Fruit fly (Drosophila melanogaster): ENCODE results near the gene mio.

The mio gene

DNA sequence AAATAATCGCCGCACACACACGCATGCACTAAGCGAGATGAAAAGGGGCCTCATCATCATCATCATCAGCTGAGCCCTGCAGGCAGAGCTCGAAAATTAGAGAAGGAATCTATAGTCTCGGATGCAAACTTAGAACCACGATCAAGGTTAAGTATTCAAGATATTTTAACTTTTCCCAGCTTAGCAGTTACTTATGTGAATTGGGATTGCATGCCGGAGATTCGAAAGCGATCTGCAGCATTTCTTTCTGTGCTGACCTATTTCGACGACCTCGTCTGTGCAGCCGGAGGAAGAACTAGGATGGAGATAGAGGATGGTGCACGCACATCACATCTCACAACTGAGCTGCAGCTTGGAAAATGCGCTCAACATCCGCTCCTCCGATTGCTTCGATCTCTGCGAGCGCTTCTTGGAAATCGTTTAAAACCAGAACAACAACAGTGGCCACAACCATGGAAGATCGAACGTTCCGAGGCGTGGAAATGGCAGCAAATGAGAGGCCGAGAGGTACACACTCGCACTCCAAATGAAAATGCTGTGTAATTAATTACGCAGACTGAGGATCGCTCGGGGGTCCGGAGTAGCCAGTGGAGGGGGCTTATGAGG lies 34.3 kb upstream of the mio start:
- TF ChIP-seq CG9948 (tag; optimal IDR thresholded peaks at IDR 0.05) (peak; percentile 88), Snoo (tag; optimal IDR thresholded peaks at IDR 0.05) (no peak), rn (GFP tag; IDR thresholded peaks at IDR 0.05) (0 out of 2 replicates have a peak, but pooled peaks have one; percentile 7), EcR (GFP tag; optimal IDR thresholded peaks at IDR 0.05) (no peak), Ets98B (GFP tag; IDR thresholded peaks at IDR 0.05) (peak; percentile 61), D1 (tag; optimal IDR thresholded peaks at IDR 0.05) (no peak), CG8159 (tag; optimal IDR thresholded peaks at IDR 0.05) (peak; percentile 80), CG4496 (GFP tag; IDR thresholded peaks at IDR 0.05) (peak; percentile 87), CG13204 (GFP tag; optimal IDR thresholded peaks at IDR 0.05) (peak; percentile 65), CG15710 (tag; optimal IDR thresholded peaks at IDR 0.05) (peak; percentile 80), CG14655 (GFP tag; optimal IDR thresholded peaks at IDR 0.05) (peak; percentile 87), gl (tag; optimal IDR thresholded peaks at IDR 0.05) (peak; percentile 83), CG12605 (GFP tag; IDR thresholded peaks at IDR 0.05) (peak; percentile 78), CG34367 (tag; optimal IDR thresholded peaks at IDR 0.05) (peak; percentile 86), CG10348 (GFP tag; IDR thresholded peaks at IDR 0.05) (no peak), Pif1A (GFP tag; optimal IDR thresholded peaks at IDR 0.05) (peak; percentile 68), Pif1B (GFP tag; optimal IDR thresholded peaks at IDR 0.05) (peak; percentile 79), fd96Ca (GFP tag; IDR thresholded peaks at IDR 0.05) (peak; percentile 81), CG17806 (tag; optimal IDR thresholded peaks at IDR 0.05) (peak; percentile 87), CG32121 (GFP tag; IDR thresholded peaks at IDR 0.05) (no peak), CG8301 (tag; optimal IDR thresholded peaks at IDR 0.05) (peak; percentile 75)

DNA sequence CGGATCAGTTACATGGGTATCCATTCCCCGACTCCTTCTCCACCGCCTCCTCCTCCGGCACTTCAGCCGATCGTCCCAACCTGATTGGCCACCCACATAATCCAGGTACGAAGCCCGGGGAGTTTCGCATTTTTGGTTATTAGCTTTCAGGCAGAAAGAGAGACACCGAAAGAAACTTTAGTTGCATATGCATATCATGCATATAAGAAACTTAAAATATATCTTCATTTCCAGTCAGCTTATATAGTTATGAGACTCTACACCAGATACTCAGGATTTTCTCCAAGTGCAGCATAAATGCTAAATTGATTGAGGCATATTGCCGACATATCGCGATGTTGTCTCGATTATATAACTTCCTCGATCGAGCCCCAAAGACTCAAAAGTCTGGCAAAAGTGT lies 33.0 kb upstream of the mio start:
- TF ChIP-seq CG8301 (tag; optimal IDR thresholded peaks at IDR 0.05) (peak; percentile 21), CG32121 (GFP tag; IDR thresholded peaks at IDR 0.05) (0 out of 2 replicates have a peak, but pooled peaks have one; percentile 25), Ets98B (GFP tag; IDR thresholded peaks at IDR 0.05) (peak; percentile 72), D1 (tag; optimal IDR thresholded peaks at IDR 0.05) (no peak), CG12605 (GFP tag; IDR thresholded peaks at IDR 0.05) (peak; percentile 28; the same call in 1 of the 2 replicates), fd96Ca (GFP tag; IDR thresholded peaks at IDR 0.05) (peak; percentile 31; the same call in 1 of the 3 replicates), CG4496 (GFP tag; IDR thresholded peaks at IDR 0.05) (peak; percentile 67; the same call in 2 of the 3 replicates), CG34367 (tag; optimal IDR thresholded peaks at IDR 0.05) (no peak), CG13204 (GFP tag; optimal IDR thresholded peaks at IDR 0.05) (no peak)

DNA sequence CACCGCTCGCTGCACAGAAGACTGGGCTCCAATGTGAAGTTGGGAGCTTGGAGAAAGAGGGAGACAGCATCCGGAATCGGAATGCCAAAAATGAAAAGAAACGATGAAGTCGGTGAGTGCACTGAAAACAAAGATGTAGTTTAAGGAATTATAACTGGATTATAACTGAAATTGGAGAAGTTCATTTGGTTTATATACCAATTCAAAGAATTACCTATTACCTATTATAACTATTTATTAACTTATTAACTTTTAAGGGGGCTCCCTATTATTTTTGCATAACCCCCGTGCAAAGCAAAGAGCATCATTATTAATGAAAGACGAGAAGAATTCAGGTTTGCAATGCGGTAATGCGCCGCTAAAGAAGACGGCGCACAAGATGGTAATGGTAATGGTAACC lies 32.4 kb upstream of the mio start:
- TF ChIP-seq CG8159 (tag; optimal IDR thresholded peaks at IDR 0.05) (peak; percentile 48), Pif1B (GFP tag; optimal IDR thresholded peaks at IDR 0.05) (peak; percentile 62), CG17806 (tag; optimal IDR thresholded peaks at IDR 0.05) (peak; percentile 29), fd96Ca (GFP tag; IDR thresholded peaks at IDR 0.05) (no peak), CG14655 (GFP tag; optimal IDR thresholded peaks at IDR 0.05) (peak; percentile 54), CG32121 (GFP tag; IDR thresholded peaks at IDR 0.05) (peak; percentile 25; the same call in 1 of the 2 replicates), Pif1A (GFP tag; optimal IDR thresholded peaks at IDR 0.05) (peak; percentile 55), CG10348 (GFP tag; IDR thresholded peaks at IDR 0.05) (no peak), CG12605 (GFP tag; IDR thresholded peaks at IDR 0.05) (peak; percentile 11; the same call in 1 of the 2 replicates), CG15710 (tag; optimal IDR thresholded peaks at IDR 0.05) (no peak), rn (GFP tag; IDR thresholded peaks at IDR 0.05) (peak; percentile 47), CG8301 (tag; optimal IDR thresholded peaks at IDR 0.05) (peak; percentile 75), gl (tag; optimal IDR thresholded peaks at IDR 0.05) (no peak), Ets98B (GFP tag; IDR thresholded peaks at IDR 0.05) (peak; percentile 37; the same call in 1 of the 2 replicates), EcR (GFP tag; optimal IDR thresholded peaks at IDR 0.05) (no peak), Snoo (tag; optimal IDR thresholded peaks at IDR 0.05) (peak; percentile 22), CG34367 (tag; optimal IDR thresholded peaks at IDR 0.05) (peak; percentile 1), CG4496 (GFP tag; IDR thresholded peaks at IDR 0.05) (peak; percentile 56; the same call in 1 of the 3 replicates), CG13204 (GFP tag; optimal IDR thresholded peaks at IDR 0.05) (no peak), D1 (tag; optimal IDR thresholded peaks at IDR 0.05) (no peak), CG9948 (tag; optimal IDR thresholded peaks at IDR 0.05) (peak; percentile 21)

DNA sequence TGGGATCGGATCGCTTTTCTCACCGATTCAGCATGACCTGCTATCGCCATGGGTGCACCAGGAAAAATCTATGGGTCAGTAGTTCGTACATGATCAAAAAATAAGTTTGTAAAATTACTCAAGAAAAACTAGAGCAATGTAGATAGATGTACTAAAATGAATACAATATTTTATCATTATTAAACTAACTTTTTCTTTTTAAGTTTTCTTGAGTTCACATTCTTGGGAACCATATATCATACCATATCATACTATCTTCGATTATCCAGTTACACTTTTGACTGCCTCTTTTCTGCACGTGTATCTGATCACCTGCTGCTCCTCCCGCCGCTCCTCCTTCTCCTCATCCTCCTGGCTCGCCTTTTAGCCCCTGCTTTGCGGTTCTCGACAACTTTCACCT lies 31.7 kb upstream of the mio start:
- TF ChIP-seq EcR (GFP tag; optimal IDR thresholded peaks at IDR 0.05), result no peak
- no peak for TF ChIP-seq CG12605 (GFP tag; IDR thresholded peaks at IDR 0.05)
- TF ChIP-seq CG8159 (tag; optimal IDR thresholded peaks at IDR 0.05), result no peak
- TF ChIP-seq Pif1B (GFP tag; optimal IDR thresholded peaks at IDR 0.05), result peak; percentile 1
- no peak for TF ChIP-seq CG10348 (GFP tag; IDR thresholded peaks at IDR 0.05)
- TF ChIP-seq CG4496 (GFP tag; IDR thresholded peaks at IDR 0.05), result no peak
- no peak for TF ChIP-seq D1 (tag; optimal IDR thresholded peaks at IDR 0.05)
- no peak for TF ChIP-seq CG32121 (GFP tag; IDR thresholded peaks at IDR 0.05)
- TF ChIP-seq CG9948 (tag; optimal IDR thresholded peaks at IDR 0.05), result no peak
- TF ChIP-seq CG17806 (tag; optimal IDR thresholded peaks at IDR 0.05), result no peak
- no peak for TF ChIP-seq rn (GFP tag; IDR thresholded peaks at IDR 0.05)
- no peak for TF ChIP-seq fd96Ca (GFP tag; IDR thresholded peaks at IDR 0.05)
- peak; percentile 11; the same call in 1 of the 2 replicates for TF ChIP-seq Ets98B (GFP tag; IDR thresholded peaks at IDR 0.05)
- TF ChIP-seq Snoo (tag; optimal IDR thresholded peaks at IDR 0.05), result peak; percentile 23
- TF ChIP-seq Pif1A (GFP tag; optimal IDR thresholded peaks at IDR 0.05), result no peak
- TF ChIP-seq CG13204 (GFP tag; optimal IDR thresholded peaks at IDR 0.05), result no peak
- TF ChIP-seq CG8301 (tag; optimal IDR thresholded peaks at IDR 0.05), result peak; percentile 84
- no peak for TF ChIP-seq CG34367 (tag; optimal IDR thresholded peaks at IDR 0.05)
- TF ChIP-seq CG15710 (tag; optimal IDR thresholded peaks at IDR 0.05), result no peak
- peak; percentile 70 for TF ChIP-seq CG14655 (GFP tag; optimal IDR thresholded peaks at IDR 0.05)
- TF ChIP-seq gl (tag; optimal IDR thresholded peaks at IDR 0.05), result no peak

DNA sequence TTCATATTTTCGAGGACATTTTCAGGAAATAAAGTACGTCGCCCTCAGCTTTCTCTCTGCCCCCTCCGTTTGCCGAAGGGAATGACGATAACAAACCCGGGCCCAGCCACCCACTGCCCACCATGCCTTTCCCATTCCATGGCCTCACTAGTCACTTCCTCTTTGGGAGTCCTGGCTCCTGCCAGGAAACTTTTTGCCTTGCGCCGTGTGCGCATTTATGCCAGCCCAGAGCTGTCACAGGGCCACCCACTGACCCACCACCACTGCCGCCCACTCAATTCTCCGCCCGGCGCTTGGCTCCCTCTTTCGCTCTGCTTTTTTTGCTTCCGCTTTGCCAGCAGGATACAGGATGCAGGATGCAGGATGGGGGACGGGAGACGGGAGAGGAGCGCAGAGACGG lies 29.7 kb upstream of the mio start:
- no peak for TF ChIP-seq fd96Ca (GFP tag; IDR thresholded peaks at IDR 0.05)
- no peak for TF ChIP-seq EcR (GFP tag; optimal IDR thresholded peaks at IDR 0.05)
- no peak for TF ChIP-seq CG32121 (GFP tag; IDR thresholded peaks at IDR 0.05)
- TF ChIP-seq CG13204 (GFP tag; optimal IDR thresholded peaks at IDR 0.05), result no peak
- no peak for TF ChIP-seq gl (tag; optimal IDR thresholded peaks at IDR 0.05)
- no peak for TF ChIP-seq CG17806 (tag; optimal IDR thresholded peaks at IDR 0.05)
- TF ChIP-seq CG15710 (tag; optimal IDR thresholded peaks at IDR 0.05), result no peak
- no peak for TF ChIP-seq CG34367 (tag; optimal IDR thresholded peaks at IDR 0.05)
- no peak for TF ChIP-seq rn (GFP tag; IDR thresholded peaks at IDR 0.05)
- TF ChIP-seq CG9948 (tag; optimal IDR thresholded peaks at IDR 0.05), result no peak
- no peak for TF ChIP-seq D1 (tag; optimal IDR thresholded peaks at IDR 0.05)
- no peak for TF ChIP-seq Pif1A (GFP tag; optimal IDR thresholded peaks at IDR 0.05)
- no peak for TF ChIP-seq Snoo (tag; optimal IDR thresholded peaks at IDR 0.05)
- no peak for TF ChIP-seq CG8301 (tag; optimal IDR thresholded peaks at IDR 0.05)
- TF ChIP-seq CG12605 (GFP tag; IDR thresholded peaks at IDR 0.05), result no peak
- TF ChIP-seq Ets98B (GFP tag; IDR thresholded peaks at IDR 0.05), result no peak
- no peak for TF ChIP-seq CG4496 (GFP tag; IDR thresholded peaks at IDR 0.05)
